Worm (Caenorhabditis elegans): ENCODE measurements around the gene K04G7.1.

K04G7.1 gene

DNA sequence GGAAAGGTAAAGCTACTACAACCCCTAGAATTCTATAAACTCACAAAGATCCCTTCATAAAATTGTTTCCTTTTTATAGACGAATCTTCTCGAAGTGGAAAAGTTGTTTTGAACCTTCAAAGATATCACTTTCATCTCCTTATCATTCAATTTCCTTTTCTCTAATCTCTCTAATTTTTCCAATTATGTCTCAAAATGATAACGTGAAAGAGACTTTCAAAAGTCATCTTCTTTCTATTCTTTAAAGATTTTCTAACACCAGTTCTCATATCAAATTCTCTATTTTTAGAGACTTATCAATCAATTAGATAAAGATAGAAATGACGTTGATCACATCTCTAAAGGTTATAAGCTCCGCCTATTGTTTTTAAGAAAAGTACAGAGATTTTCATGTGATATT lies 37.0 kb downstream of the K04G7.1 start:
- peak; percentile 32 for TF ChIP-seq nhr-43 (tag; optimal IDR thresholded peaks at IDR 0.05; ENCODE audit: poor library complexity, severe bottlenecking)
- TF ChIP-seq fkh-2 (tag; optimal IDR thresholded peaks at IDR 0.05), result no peak
- TF ChIP-seq nhr-23 (tag; optimal IDR thresholded peaks at IDR 0.05), result peak; percentile 47
- peak; percentile 5 for TF ChIP-seq nhr-25 (tag; optimal IDR thresholded peaks at IDR 0.05)
- TF ChIP-seq tbx-2 (tag; optimal IDR thresholded peaks at IDR 0.05), result no peak

DNA sequence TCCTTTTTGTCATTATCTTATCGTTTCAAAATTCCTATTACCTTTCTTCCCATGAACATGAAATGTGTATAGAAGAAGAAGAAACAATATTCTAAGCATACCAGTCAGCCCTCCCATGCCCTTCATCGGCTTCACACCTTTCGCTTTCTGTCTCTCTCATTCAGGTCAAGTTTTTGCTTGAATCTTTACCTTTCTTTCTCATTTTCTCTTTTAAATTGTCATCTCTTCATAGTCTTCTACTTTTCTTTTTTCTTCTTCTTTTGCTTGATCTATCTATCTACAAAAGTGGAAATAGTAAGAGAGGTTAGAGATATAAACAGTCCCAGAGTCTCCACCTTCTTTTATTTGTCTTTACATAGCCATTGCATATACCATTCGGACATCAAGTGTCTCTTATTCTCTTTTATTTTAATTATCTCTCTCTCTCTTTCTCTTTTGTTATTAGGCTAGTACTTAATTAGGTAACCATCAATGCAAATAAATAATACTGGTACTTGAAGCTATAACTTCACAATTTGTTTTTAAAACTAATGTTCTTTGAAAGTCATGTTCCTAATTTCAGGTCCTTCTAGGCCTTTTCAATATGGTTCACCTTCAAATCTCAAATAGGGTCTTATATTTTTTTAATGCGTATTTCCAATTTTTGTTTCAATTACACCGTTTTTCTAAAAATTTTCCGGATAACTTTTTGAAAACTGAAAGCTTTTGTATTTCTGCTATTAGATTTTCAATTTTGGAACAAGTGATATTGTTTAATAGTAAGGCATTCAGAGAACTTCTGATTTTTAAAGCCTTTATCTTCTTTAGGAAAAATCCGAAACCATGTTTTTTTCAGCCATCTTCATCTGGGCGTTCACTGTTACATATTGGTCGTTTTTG lies 39.1 kb downstream of the K04G7.1 start, which contains the start of gene dpy-31:
TSS of gene dpy-31 (plus strand) at position 829 of the 879 bp plus-strand sequence.
- TF ChIP-seq egl-5 (tag; optimal IDR thresholded peaks at IDR 0.05) (no peak), fkh-10 (GFP tag; optimal IDR thresholded peaks at IDR 0.05) (no peak), elt-3 (tag; optimal IDR thresholded peaks at IDR 0.05) (peak in 1 of 3 experiments; percentile 47), nhr-43 (tag; optimal IDR thresholded peaks at IDR 0.05; ENCODE audit: poor library complexity, severe bottlenecking) (peak; percentile 62), nhr-25 (tag; optimal IDR thresholded peaks at IDR 0.05) (peak; percentile 80), nhr-23 (tag; optimal IDR thresholded peaks at IDR 0.05) (peak; percentile 89)

DNA sequence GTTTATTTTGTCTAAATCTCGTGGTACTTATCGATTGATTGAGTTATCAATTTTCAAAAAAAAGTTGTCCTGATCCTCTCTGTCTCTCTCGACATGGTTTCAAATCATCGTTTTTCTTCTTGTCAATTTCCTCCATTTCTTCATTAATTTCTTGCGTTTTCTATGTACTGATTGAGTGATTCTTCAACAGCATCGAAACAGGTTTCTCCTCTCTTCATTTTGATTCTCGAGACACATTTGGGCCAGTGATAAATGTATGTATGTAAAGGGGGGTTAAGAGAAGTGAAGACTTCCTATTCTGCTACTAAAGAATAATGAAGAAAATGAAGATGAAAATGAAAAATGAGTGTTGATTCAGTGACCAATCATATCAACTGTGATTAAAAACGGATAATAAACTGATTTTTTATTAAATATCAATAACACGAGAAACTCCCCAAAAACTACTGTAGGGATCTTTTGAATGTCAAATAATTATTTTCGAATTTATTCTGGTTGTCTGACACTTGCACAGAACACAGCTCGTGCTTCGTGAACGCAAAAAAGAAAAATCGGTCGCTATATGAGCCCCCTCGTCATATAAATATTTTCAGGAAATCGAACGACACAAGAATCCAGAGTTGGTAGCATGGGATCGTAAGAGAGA lies 40.7 kb downstream of the K04G7.1 start:
- TF ChIP-seq nhr-25 (tag; optimal IDR thresholded peaks at IDR 0.05) (peak; percentile 58), nhr-237 (tag; optimal IDR thresholded peaks at IDR 0.05) (no peak), ceh-28 (tag; optimal IDR thresholded peaks at IDR 0.05) (peak; percentile 49), lsy-12 (tag; optimal IDR thresholded peaks at IDR 0.05) (peak; percentile 5), ztf-4 (tag; optimal IDR thresholded peaks at IDR 0.05) (no peak), nhr-23 (tag; optimal IDR thresholded peaks at IDR 0.05) (peak; percentile 68), egl-5 (tag; optimal IDR thresholded peaks at IDR 0.05) (no peak), elt-3 (tag; optimal IDR thresholded peaks at IDR 0.05) (peak in 1 of 3 experiments; percentile 44)

DNA sequence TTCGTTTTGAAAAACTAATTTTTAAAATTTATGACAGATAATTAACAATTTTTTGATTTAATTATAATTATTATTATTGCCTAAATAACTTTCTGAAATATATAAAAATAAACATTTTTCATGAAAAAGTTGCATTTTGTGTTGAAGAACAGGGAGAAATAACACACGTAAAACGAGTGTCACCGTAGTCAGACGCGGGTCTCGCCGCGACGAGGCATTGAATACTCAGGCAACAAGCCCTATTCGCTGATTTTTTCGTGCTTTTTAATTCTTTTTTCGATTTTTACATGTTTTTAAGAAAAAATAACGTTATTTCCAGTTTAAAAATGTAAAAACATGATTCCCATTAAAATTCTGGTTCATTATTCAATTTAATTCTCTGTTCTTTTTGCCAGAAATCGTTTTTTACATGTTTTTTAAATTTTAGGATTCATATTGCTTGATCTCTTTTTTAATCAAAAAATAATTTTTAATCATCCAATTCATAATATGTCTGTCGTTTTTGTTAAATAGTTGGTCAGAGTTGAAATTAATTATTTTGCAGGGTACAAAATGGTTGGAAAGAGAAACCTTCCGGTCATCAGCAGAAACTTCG lies 45.5 kb downstream of the K04G7.1 start, which contains the start of gene rpl-6:
TSS of gene rpl-6 (plus strand) at position 545 of the 595 bp plus-strand sequence.
- TF ChIP-seq ztf-11 (tag; optimal IDR thresholded peaks at IDR 0.05) (no peak), hmg-11 (tag; optimal IDR thresholded peaks at IDR 0.05) (peak; percentile 81), skn-1 (tag; optimal IDR thresholded peaks at IDR 0.05) (peak; percentile 77), R02D3.7 (tag; optimal IDR thresholded peaks at IDR 0.05) (peak; percentile 84), unc-39 (tag; optimal IDR thresholded peaks at IDR 0.05) (no peak), aly-2 (tag; optimal IDR thresholded peaks at IDR 0.05) (no peak), lsy-12 (tag; optimal IDR thresholded peaks at IDR 0.05) (peak; percentile 90), ZK546.5 (tag; optimal IDR thresholded peaks at IDR 0.05) (peak; percentile 22), mml-1 (tag; optimal IDR thresholded peaks at IDR 0.05) (no peak), pqm-1 (tag; optimal IDR thresholded peaks at IDR 0.05) (peak; percentile 67), nhr-43 (tag; optimal IDR thresholded peaks at IDR 0.05; ENCODE audit: poor library complexity, severe bottlenecking) (peak; percentile 79), tbx-2 (tag; optimal IDR thresholded peaks at IDR 0.05) (peak; percentile 37), ztf-4 (tag; optimal IDR thresholded peaks at IDR 0.05) (peak; percentile 13), nhr-77 (tag; optimal IDR thresholded peaks at IDR 0.05) (no peak), nhr-23 (tag; optimal IDR thresholded peaks at IDR 0.05) (peak; percentile 98), lin-39 (tag; optimal IDR thresholded peaks at IDR 0.05) (peak; percentile 73), elt-3 (tag; optimal IDR thresholded peaks at IDR 0.05) (peak in 1 of 3 experiments; percentile 72), elt-1 (tag; optimal IDR thresholded peaks at IDR 0.05) (peak; percentile 18), ceh-9 (tag; optimal IDR thresholded peaks at IDR 0.05) (no peak), nhr-25 (tag; optimal IDR thresholded peaks at IDR 0.05) (peak; percentile 88), ceh-28 (tag; optimal IDR thresholded peaks at IDR 0.05) (peak; percentile 60), elt-2 (tag; optimal IDR thresholded peaks at IDR 0.05) (peak; percentile 66), ceh-16 (tag; optimal IDR thresholded peaks at IDR 0.05) (peak; percentile 21), egl-5 (tag; optimal IDR thresholded peaks at IDR 0.05) (peak; percentile 66), fkh-10 (GFP tag; optimal IDR thresholded peaks at IDR 0.05) (peak; percentile 14), egl-27 (tag; optimal IDR thresholded peaks at IDR 0.05) (peak; percentile 72), pha-4 (tag; optimal IDR thresholded peaks at IDR 0.05) (peak; percentile 98), ama-1 (optimal IDR thresholded peaks at IDR 0.05) (peak; percentile 59), nhr-76 (tag; optimal IDR thresholded peaks at IDR 0.05) (peak; percentile 1), nfya-1 (tag; optimal IDR thresholded peaks at IDR 0.05; ENCODE audit: insufficient read depth) (peak; percentile 98), fkh-2 (tag; optimal IDR thresholded peaks at IDR 0.05) (no peak), mdl-1 (tag; optimal IDR thresholded peaks at IDR 0.05) (no peak), jun-1 (tag; optimal IDR thresholded peaks at IDR 0.05) (peak; percentile 35), lin-15B (tag; optimal IDR thresholded peaks at IDR 0.05) (peak; percentile 93), snpc-4 (tag; optimal IDR thresholded peaks at IDR 0.05) (peak; percentile 48)
